Fruit fly (Drosophila melanogaster): ENCODE results near the gene CG5715.

DNA sequence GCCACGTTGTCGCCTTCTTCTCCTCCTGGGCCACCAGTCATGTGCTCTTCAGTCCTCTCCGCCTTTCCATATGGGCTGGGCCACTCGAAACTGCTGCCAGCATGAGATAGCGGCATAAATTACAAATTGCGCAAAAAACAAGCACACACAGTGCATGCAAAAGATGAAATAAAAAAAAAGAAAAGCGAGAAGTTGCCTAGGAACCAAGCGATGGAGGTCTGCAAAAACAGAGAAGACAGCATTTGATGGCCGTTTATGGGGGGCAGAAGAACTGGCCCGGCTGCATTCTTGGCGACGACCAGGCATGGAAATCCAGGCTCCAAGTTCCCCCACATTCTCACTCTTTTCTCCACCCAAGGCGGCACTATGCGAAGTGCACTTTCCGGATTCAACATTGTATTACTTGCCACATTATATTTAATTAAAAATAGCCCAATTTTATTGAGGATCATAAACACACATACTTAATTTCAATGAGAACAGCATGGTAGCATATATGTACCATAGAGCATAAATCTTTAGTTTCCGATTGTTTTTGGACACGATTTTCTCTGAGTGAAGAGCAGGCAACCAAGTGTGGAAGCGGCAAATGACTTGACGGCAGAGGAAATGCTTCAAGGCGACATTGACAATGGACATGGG lies 32.7 kb downstream of the CG5715 start:
- TF ChIP-seq psq (optimal IDR thresholded peaks at IDR 0.05) (no peak), h (optimal IDR thresholded peaks at IDR 0.05) (no peak), insv (optimal IDR thresholded peaks at IDR 0.05) (no peak), ttk (optimal IDR thresholded peaks at IDR 0.05) (no peak), Myc (optimal IDR thresholded peaks at IDR 0.05) (no peak)
